Worm (Caenorhabditis elegans) whole organism, mixed stage, embryonic: ENCODE measurements around the gene spdl-1.

ENCODE experiments used
- cnd-1 ChIP-seq: fragments of 200-800 bp; sonication (Bioruptor generic); optimal IDR thresholded peaks from 2 replicates; lab custom pipeline; 2018; ENCODE audit warnings: mild to moderate bottlenecking, missing genetic modification characterization, missing compliant biosample characterization
- flh-1 ChIP-seq: fragments of 200-800 bp; sonication (Bioruptor generic); optimal IDR thresholded peaks from 2 replicates; lab custom pipeline; 2018; ENCODE audit warnings: mild to moderate bottlenecking, missing genetic modification characterization, moderate library complexity, missing compliant biosample characterization
- mab-5 ChIP-seq: fragments of 150-350 bp; optimal IDR thresholded peaks from 2 replicates; lab custom pipeline; 2014; ENCODE audit warnings: missing biosample characterization, missing genetic modification characterization
- mep-1 ChIP-seq: fragments of 150-350 bp; optimal IDR thresholded peaks from 2 replicates; lab custom pipeline; 2017; ENCODE audit warnings: missing biosample characterization, missing genetic modification reagents, missing genetic modification characterization, inconsistent platforms
- pha-4 ChIP-seq: fragments of 150-350 bp; optimal IDR thresholded peaks from 2 replicates; lab custom pipeline; 2018; ENCODE audit warnings: missing biosample characterization, missing genetic modification reagents, missing genetic modification characterization
- ztf-11 ChIP-seq: fragments of 150-350 bp; optimal IDR thresholded peaks from 2 replicates; lab custom pipeline; 2014; ENCODE audit warnings: missing biosample characterization, missing genetic modification characterization

ce11 chrII:7770253-7770652 is 11.1 kb upstream of the spdl-1 start:
- TF ChIP-seq mab-5 (tag; lab: Kevin White, UChicago) (no peak), pha-4 (no peak), cnd-1 (tag; lab: Kevin White, UChicago) (no peak), ztf-11 (tag; lab: Kevin White, UChicago) (no peak), mep-1 (tag; lab: Kevin White, UChicago) (no peak), flh-1 (GFP tag; lab: Kevin White, UChicago) (no peak)
